Fruit fly (Drosophila melanogaster) S2 (cell line): Measurements from ENCODE around the gene CG31300.

Experiments
- CG8478 ChIP-seq: fragments of >200 bp; optimal IDR thresholded peaks from 2 replicates; lab custom pipeline; 2018
- CTCF ChIP-seq, 2 experiments: fragments of >200 bp; optimal IDR thresholded peaks; 2 replicates each; lab custom pipeline; 2018

DNA sequence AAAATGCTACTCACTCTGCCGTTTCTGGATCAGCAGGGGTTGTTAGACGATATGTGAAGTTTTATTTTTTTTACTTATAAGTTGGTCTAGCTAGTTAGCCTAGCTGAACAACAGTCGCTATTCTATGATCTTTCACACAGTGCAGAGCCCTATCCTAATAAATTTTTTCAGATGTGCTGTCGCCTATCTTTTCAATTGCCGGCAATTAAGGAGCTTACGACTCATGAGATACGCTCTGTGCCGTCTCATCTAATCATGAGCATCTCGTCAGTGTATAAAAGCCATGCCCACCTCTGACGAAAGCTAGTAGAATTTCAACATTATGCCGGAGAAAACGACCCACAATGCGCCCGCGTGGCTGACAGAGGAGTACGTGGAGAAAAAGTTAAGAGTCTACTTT is 13.5 kb upstream of the CG31300 start, which contains the start of the genes CG11889 and CG11891:
- no peak for TF ChIP-seq CG8478 (lab: Kevin White, UChicago)
- no peak for TF ChIP-seq CTCF (optimal IDR thresholded peaks at IDR 0.05; lab: Kevin White, UChicago)
